Worm (Caenorhabditis elegans): ENCODE results near the gene H03A11.13.

H03A11.13 gene

ce11 chrX:15241169-15241568 is 28.1 kb upstream of the H03A11.13 start:
- no peak for TF ChIP-seq sptf-1 (tag; optimal IDR thresholded peaks at IDR 0.05)
- no peak for TF ChIP-seq ceh-83 (GFP tag; optimal IDR thresholded peaks at IDR 0.05)
- TF ChIP-seq ces-1 (GFP tag; optimal IDR thresholded peaks at IDR 0.05): no peak
- TF ChIP-seq ham-2 (GFP tag; optimal IDR thresholded peaks at IDR 0.05): no peak
- no peak for TF ChIP-seq sem-2 (GFP tag; optimal IDR thresholded peaks at IDR 0.05)

ce11 chrX:15236036-15236435 is 23.0 kb upstream of the H03A11.13 start:
- TF ChIP-seq mab-5 (tag; optimal IDR thresholded peaks at IDR 0.05) (no peak), mep-1 (tag; optimal IDR thresholded peaks at IDR 0.05) (no peak), ceh-83 (GFP tag; optimal IDR thresholded peaks at IDR 0.05) (peak; percentile 30), unc-120 (tag; optimal IDR thresholded peaks at IDR 0.05; ENCODE audit: poor library complexity, severe bottlenecking) (peak; percentile 26), ces-1 (GFP tag; optimal IDR thresholded peaks at IDR 0.05) (no peak), lsy-2 (tag; optimal IDR thresholded peaks at IDR 0.05) (no peak), ztf-11 (tag; optimal IDR thresholded peaks at IDR 0.05) (no peak), nhr-76 (tag; optimal IDR thresholded peaks at IDR 0.05) (no peak), elt-1 (tag; optimal IDR thresholded peaks at IDR 0.05; ENCODE audit: borderline replicate concordance, insufficient read depth) (no peak), drap-1 (GFP tag; optimal IDR thresholded peaks at IDR 0.05) (peak; percentile 21)

ce11 chrX:15233684-15234083 is 20.7 kb upstream of the H03A11.13 start:
- TF ChIP-seq ceh-43 (GFP tag; optimal IDR thresholded peaks at IDR 0.05): no peak
- TF ChIP-seq unc-39 (tag; optimal IDR thresholded peaks at IDR 0.05): no peak
- no peak for TF ChIP-seq pha-4 (tag; optimal IDR thresholded peaks at IDR 0.05)
- TF ChIP-seq mep-1 (tag; optimal IDR thresholded peaks at IDR 0.05): no peak
- no peak for TF ChIP-seq flh-1 (GFP tag; optimal IDR thresholded peaks at IDR 0.05)
- no peak for TF ChIP-seq nhr-237 (tag; optimal IDR thresholded peaks at IDR 0.05)

DNA sequence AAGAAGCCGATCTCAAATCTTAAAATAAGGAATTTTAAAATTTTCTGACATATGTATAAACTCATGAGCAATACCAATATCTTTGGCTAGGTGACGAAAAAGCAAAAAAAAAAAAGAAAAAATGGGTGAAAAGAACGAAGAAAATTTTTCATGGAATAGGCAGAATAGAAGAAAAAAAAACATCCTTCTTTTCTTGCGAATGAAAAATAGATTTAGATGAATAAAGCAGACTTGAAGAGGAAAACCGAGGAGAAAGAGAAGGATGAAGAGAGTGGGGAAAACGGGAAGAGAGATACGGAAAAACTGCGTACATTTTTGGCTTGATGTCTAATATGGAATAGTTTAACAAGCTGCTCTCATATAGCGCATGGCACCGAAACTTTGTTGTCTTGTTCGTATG is 18.8 kb upstream of the H03A11.13 start:
- TF ChIP-seq elt-3 (tag; optimal IDR thresholded peaks at IDR 0.05): no peak
- TF ChIP-seq sptf-1 (tag; optimal IDR thresholded peaks at IDR 0.05): no peak
- no peak for TF ChIP-seq drap-1 (GFP tag; optimal IDR thresholded peaks at IDR 0.05)
- TF ChIP-seq cnd-1 (tag; optimal IDR thresholded peaks at IDR 0.05): no peak

DNA sequence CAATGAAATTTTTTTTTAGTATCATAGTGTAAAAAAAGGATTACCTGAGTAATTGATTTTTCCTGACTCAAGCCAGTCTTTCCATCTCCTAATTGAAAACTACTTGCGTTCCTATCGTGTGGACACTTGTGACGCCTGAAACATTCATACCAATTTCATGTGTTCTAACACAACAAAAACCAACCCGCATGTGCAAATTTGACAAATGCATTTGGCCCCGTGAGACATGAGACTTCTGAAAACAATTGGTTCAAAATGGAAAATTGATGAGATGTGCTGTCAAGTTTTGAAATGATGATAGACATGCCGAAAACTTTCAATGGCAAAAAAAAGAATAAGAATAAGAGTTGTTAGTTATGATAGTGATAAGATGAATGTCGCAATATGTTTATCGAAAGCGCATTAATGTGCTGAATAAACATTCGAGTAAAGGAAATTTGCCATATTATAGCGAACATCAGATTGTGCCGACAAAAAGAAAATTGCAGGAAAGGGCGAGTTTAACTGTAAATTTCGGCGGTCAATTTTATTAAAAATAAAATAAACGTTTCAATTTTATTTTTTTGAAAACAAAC is 17.4 kb upstream of the H03A11.13 start, which contains the start of gene H03A11.2:
Gene H03A11.2 (minus strand): TSS at position 252 of the 575 bp plus-strand sequence.
- TF ChIP-seq mep-1 (tag; optimal IDR thresholded peaks at IDR 0.05): no peak
- TF ChIP-seq pha-4 (tag; optimal IDR thresholded peaks at IDR 0.05): no peak
- no peak for TF ChIP-seq ceh-39 (tag; optimal IDR thresholded peaks at IDR 0.05)
- no peak for TF ChIP-seq ceh-83 (GFP tag; optimal IDR thresholded peaks at IDR 0.05)
- TF ChIP-seq lin-32 (GFP tag; optimal IDR thresholded peaks at IDR 0.05): no peak
- TF ChIP-seq lsy-2 (tag; optimal IDR thresholded peaks at IDR 0.05): no peak
- TF ChIP-seq bed-3 (GFP tag; optimal IDR thresholded peaks at IDR 0.05): no peak
- TF ChIP-seq elt-3 (tag; optimal IDR thresholded peaks at IDR 0.05): no peak
- TF ChIP-seq unc-62 (GFP tag; optimal IDR thresholded peaks at IDR 0.05): no peak
- no peak for TF ChIP-seq tbx-8 (GFP tag; optimal IDR thresholded peaks at IDR 0.05)
- no peak for TF ChIP-seq M03D4.4 (tag; optimal IDR thresholded peaks at IDR 0.05)
- TF ChIP-seq elt-1 (tag; optimal IDR thresholded peaks at IDR 0.05; ENCODE audit: borderline replicate concordance, insufficient read depth): no peak
- no peak for TF ChIP-seq nhr-237 (tag; optimal IDR thresholded peaks at IDR 0.05)
- no peak for TF ChIP-seq unc-120 (tag; optimal IDR thresholded peaks at IDR 0.05; ENCODE audit: poor library complexity, severe bottlenecking)
- no peak for TF ChIP-seq unc-39 (tag; optimal IDR thresholded peaks at IDR 0.05)
- no peak for TF ChIP-seq flh-1 (GFP tag; optimal IDR thresholded peaks at IDR 0.05)
- TF ChIP-seq blmp-1 (tag; optimal IDR thresholded peaks at IDR 0.05): no peak
- TF ChIP-seq sem-2 (GFP tag; optimal IDR thresholded peaks at IDR 0.05): no peak
- no peak for TF ChIP-seq nhr-12 (tag; optimal IDR thresholded peaks at IDR 0.05)
- no peak for TF ChIP-seq cnd-1 (tag; optimal IDR thresholded peaks at IDR 0.05)

ce11 chrX:15229174-15229573 is 16.1 kb upstream of the H03A11.13 start:
- TF ChIP-seq zip-8 (tag; optimal IDR thresholded peaks at IDR 0.05) (no peak), sem-2 (GFP tag; optimal IDR thresholded peaks at IDR 0.05) (no peak), cnd-1 (tag; optimal IDR thresholded peaks at IDR 0.05) (no peak), hlh-1 (tag; optimal IDR thresholded peaks at IDR 0.05) (no peak), ztf-11 (tag; optimal IDR thresholded peaks at IDR 0.05) (no peak), unc-62 (GFP tag; optimal IDR thresholded peaks at IDR 0.05) (no peak), nhr-2 (tag; optimal IDR thresholded peaks at IDR 0.05) (no peak), lin-32 (GFP tag; optimal IDR thresholded peaks at IDR 0.05) (no peak), mab-5 (tag; optimal IDR thresholded peaks at IDR 0.05) (no peak)
